Worm (Caenorhabditis elegans): ENCODE data around the gene F47E1.2.

Gene F47E1.2

DNA sequence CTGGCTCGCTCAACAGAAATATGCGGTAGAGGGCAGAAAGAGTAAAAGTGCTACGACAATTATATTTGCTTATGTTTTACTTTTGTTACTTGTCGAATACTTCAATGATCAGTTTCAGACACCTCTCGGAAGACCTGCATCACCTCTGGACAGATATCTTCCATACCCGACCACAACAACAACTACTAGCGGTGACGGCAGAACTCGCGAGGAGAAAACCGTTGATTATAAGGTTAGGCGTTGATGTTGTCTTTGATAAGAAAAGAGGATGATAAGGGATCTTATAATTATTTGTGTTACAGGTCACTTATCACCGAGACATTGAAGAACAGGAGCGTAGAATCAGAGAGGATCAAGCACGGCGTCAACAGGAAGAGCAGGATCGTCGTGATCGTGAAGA lies 47.6 kb downstream of the F47E1.2 start:
- TF ChIP-seq blmp-1 (tag; optimal IDR thresholded peaks at IDR 0.05) (no peak), bed-3 (GFP tag; optimal IDR thresholded peaks at IDR 0.05) (no peak), cnd-1 (tag; optimal IDR thresholded peaks at IDR 0.05) (no peak), lsy-2 (tag; optimal IDR thresholded peaks at IDR 0.05) (no peak), elt-3 (tag; optimal IDR thresholded peaks at IDR 0.05) (no peak), ceh-83 (GFP tag; optimal IDR thresholded peaks at IDR 0.05) (no peak), mab-5 (tag; optimal IDR thresholded peaks at IDR 0.05) (no peak), lin-13 (tag; optimal IDR thresholded peaks at IDR 0.05) (no peak), tbx-8 (GFP tag; optimal IDR thresholded peaks at IDR 0.05) (no peak), unc-39 (tag; optimal IDR thresholded peaks at IDR 0.05) (no peak), lin-32 (GFP tag; optimal IDR thresholded peaks at IDR 0.05) (no peak), sptf-1 (tag; optimal IDR thresholded peaks at IDR 0.05) (no peak), nhr-28 (tag; optimal IDR thresholded peaks at IDR 0.05) (no peak), nhr-12 (tag; optimal IDR thresholded peaks at IDR 0.05) (no peak), unc-120 (tag; optimal IDR thresholded peaks at IDR 0.05; ENCODE audit: poor library complexity, severe bottlenecking) (no peak), nhr-237 (tag; optimal IDR thresholded peaks at IDR 0.05) (no peak), nhr-76 (tag; optimal IDR thresholded peaks at IDR 0.05) (no peak), M03D4.4 (tag; optimal IDR thresholded peaks at IDR 0.05) (no peak), ceh-43 (GFP tag; optimal IDR thresholded peaks at IDR 0.05) (no peak), unc-62 (GFP tag; optimal IDR thresholded peaks at IDR 0.05) (no peak)

DNA sequence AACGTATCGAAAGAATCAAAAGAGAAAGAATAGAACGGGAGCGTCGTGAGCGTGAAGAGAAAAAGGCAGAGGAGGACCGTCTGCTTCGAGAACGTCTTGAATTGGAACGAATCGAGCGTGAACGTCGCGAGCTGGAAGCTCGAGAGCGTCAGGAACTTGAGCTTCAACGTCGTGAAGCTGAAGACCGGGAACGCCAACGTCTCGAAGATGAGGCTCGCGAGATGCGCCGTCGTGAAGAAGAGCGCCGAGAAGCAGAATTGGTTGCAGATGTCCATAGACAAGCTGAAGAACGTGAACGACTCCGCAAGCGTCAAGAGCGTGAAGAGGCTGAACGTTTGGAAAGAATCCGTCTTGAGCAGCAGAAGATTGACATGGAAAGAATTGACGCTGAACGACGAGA lies 48.4 kb downstream of the F47E1.2 start:
- no peak for TF ChIP-seq lsy-2 (tag; optimal IDR thresholded peaks at IDR 0.05)
- TF ChIP-seq mls-2 (tag; optimal IDR thresholded peaks at IDR 0.05), result no peak
- no peak for TF ChIP-seq tbx-8 (GFP tag; optimal IDR thresholded peaks at IDR 0.05)
- TF ChIP-seq hlh-1 (tag; optimal IDR thresholded peaks at IDR 0.05), result no peak
- no peak for TF ChIP-seq lin-32 (GFP tag; optimal IDR thresholded peaks at IDR 0.05)
- no peak for TF ChIP-seq M03D4.4 (tag; optimal IDR thresholded peaks at IDR 0.05)
- TF ChIP-seq mep-1 (tag; optimal IDR thresholded peaks at IDR 0.05), result no peak
- TF ChIP-seq ztf-11 (tag; optimal IDR thresholded peaks at IDR 0.05), result no peak

DNA sequence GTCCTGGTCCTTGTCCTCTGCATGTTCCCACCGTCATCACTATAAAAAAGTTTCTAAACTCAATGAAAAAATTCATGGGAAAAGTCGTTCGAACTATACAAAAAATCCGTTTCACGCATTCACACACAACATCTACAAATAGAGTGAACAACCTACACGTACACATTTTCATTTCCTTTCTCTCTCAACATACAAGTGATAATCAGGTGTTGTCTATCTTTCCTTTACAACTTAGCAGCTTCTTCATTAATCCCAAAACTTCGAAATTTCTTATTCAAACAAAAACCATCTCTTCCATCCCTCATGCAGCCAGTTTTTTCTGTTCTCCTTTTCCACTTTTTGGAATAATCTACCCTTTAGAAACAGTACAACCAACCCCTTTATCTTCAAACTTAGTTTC lies 50.4 kb downstream of the F47E1.2 start:
- TF ChIP-seq nhr-12 (tag; optimal IDR thresholded peaks at IDR 0.05) (no peak), unc-39 (tag; optimal IDR thresholded peaks at IDR 0.05) (no peak), cnd-1 (tag; optimal IDR thresholded peaks at IDR 0.05) (no peak), nhr-76 (tag; optimal IDR thresholded peaks at IDR 0.05) (no peak), nhr-2 (tag; optimal IDR thresholded peaks at IDR 0.05) (no peak), lin-32 (GFP tag; optimal IDR thresholded peaks at IDR 0.05) (no peak), mls-2 (tag; optimal IDR thresholded peaks at IDR 0.05) (no peak), M03D4.4 (tag; optimal IDR thresholded peaks at IDR 0.05) (no peak), unc-120 (tag; optimal IDR thresholded peaks at IDR 0.05; ENCODE audit: poor library complexity, severe bottlenecking) (no peak), lsy-2 (tag; optimal IDR thresholded peaks at IDR 0.05) (no peak), mep-1 (tag; optimal IDR thresholded peaks at IDR 0.05) (no peak), elt-1 (tag; optimal IDR thresholded peaks at IDR 0.05; ENCODE audit: borderline replicate concordance, insufficient read depth) (no peak), ces-1 (GFP tag; optimal IDR thresholded peaks at IDR 0.05) (no peak), ceh-43 (GFP tag; optimal IDR thresholded peaks at IDR 0.05) (no peak), ceh-39 (tag; optimal IDR thresholded peaks at IDR 0.05) (no peak), ztf-11 (tag; optimal IDR thresholded peaks at IDR 0.05) (no peak), tbx-8 (GFP tag; optimal IDR thresholded peaks at IDR 0.05) (no peak), bed-3 (GFP tag; optimal IDR thresholded peaks at IDR 0.05) (no peak), flh-1 (GFP tag; optimal IDR thresholded peaks at IDR 0.05) (no peak), nhr-28 (tag; optimal IDR thresholded peaks at IDR 0.05) (no peak)
